Fruit fly (Drosophila melanogaster): ENCODE data around the gene CG6912.

DNA sequence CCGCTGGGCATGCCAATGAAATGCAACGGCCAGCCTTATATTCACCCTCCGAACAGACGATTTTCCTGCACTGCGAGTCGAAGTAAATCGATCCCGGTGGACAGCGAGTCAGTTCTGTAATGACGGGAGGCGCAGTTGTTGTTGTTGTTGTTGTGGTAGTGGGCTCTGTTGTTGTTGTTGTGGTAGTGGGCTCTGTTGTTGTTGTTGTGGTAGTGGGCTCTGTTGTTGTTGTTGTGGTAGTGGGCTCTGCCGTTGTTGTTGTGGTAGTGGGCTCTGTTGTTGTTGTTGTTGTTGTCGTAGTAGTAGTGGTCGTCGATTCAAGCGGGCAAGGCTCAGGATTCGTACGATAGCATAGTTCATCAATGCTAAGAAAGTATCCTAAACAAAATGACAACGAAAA, 789 bp downstream of the CG6912 start:
- TF ChIP-seq N (GFP tag; optimal IDR thresholded peaks at IDR 0.05) (no peak), ey (GFP tag; optimal IDR thresholded peaks at IDR 0.05) (no peak)
